Fruit fly (Drosophila melanogaster) whole organism, prepupa: ENCODE measurements around the gene CG10336.

Experiments used
- CG10669 ChIP-seq: fragments of 200-800 bp; sonication (Bioruptor generic); optimal IDR thresholded peaks from 3 replicates; lab custom pipeline; 2018; ENCODE audit warnings: missing biosample characterization, mild to moderate bottlenecking, missing genetic modification characterization, moderate library complexity
- CG11294 ChIP-seq: fragments of 200-800 bp; sonication (Bioruptor generic); IDR thresholded peaks from 2 replicates; pipeline ENCODE4 v1.3.6; 2022; ENCODE audit warnings: missing biosample characterization, missing genetic modification characterization
- CG11762 ChIP-seq: fragments of 200-800 bp; sonication (Bioruptor generic); optimal IDR thresholded peaks from 3 replicates; lab custom pipeline; 2016; ENCODE audit warnings: missing biosample characterization, missing genetic modification characterization; ENCODE audit not compliant: insufficient read depth
- CG15336 ChIP-seq: fragments of 200-800 bp; sonication (Bioruptor generic); IDR thresholded peaks from 2 replicates; pipeline ENCODE4 v1.3.6; 2022; ENCODE audit warnings: missing biosample characterization, missing genetic modification characterization
- CG1621 ChIP-seq: fragments of 200-800 bp; sonication (Bioruptor generic); optimal IDR thresholded peaks from 3 replicates; lab custom pipeline; 2018; ENCODE audit warnings: missing biosample characterization, mild to moderate bottlenecking, missing genetic modification characterization
- CG16779 ChIP-seq: fragments of 200-800 bp; sonication (Bioruptor generic); optimal IDR thresholded peaks from 3 replicates; lab custom pipeline; 2017; ENCODE audit warnings: missing biosample characterization, mild to moderate bottlenecking, missing genetic modification characterization
- CG3032 ChIP-seq: fragments of 200-800 bp; optimal IDR thresholded peaks from 2 replicates; lab custom pipeline; 2019; ENCODE audit warnings: missing biosample characterization, mild to moderate bottlenecking, missing genetic modification characterization, moderate library complexity
- CG34406 ChIP-seq: fragments of 200-800 bp; sonication (Bioruptor generic); optimal IDR thresholded peaks from 3 replicates; lab custom pipeline; 2016; ENCODE audit warnings: missing biosample characterization, missing genetic modification characterization
- CG6163 ChIP-seq: fragments of 200-800 bp; sonication (Bioruptor generic); IDR thresholded peaks from 3 replicates; pipeline ENCODE4 v1.3.6; 2022; ENCODE audit warnings: missing biosample characterization, missing genetic modification characterization
- CG6276 ChIP-seq: fragments of 200-800 bp; sonication (Bioruptor generic); optimal IDR thresholded peaks from 2 replicates; lab custom pipeline; 2017; ENCODE audit warnings: missing biosample characterization, mild to moderate bottlenecking, missing genetic modification characterization
- CG6792 ChIP-seq: fragments of 200-800 bp; sonication (Bioruptor generic); optimal IDR thresholded peaks from 3 replicates; lab custom pipeline; 2016; ENCODE audit warnings: missing biosample characterization, missing genetic modification characterization
- CG6854 ChIP-seq: fragments of 200-800 bp; sonication (Bioruptor generic); optimal IDR thresholded peaks from 2 replicates; lab custom pipeline; 2017; ENCODE audit warnings: missing biosample characterization, mild to moderate bottlenecking, missing genetic modification characterization
- CG8319 ChIP-seq: fragments of 200-800 bp; sonication (Bioruptor generic); optimal IDR thresholded peaks from 3 replicates; lab custom pipeline; 2016; ENCODE audit warnings: missing biosample characterization, missing genetic modification characterization
- CG8632 ChIP-seq: fragments of 200-800 bp; sonication (Bioruptor generic); optimal IDR thresholded peaks from 3 replicates; lab custom pipeline; 2016; ENCODE audit warnings: missing biosample characterization, missing genetic modification characterization
- CG9139 ChIP-seq: fragments of 200-800 bp; sonication (Bioruptor generic); optimal IDR thresholded peaks from 3 replicates; lab custom pipeline; 2017; ENCODE audit warnings: missing biosample characterization, mild to moderate bottlenecking, missing genetic modification characterization
- Eip78C ChIP-seq: fragments of 200-800 bp; sonication (Bioruptor generic); peaks from one replicate; lab custom pipeline; 2016; ENCODE audit warnings: missing biosample characterization, missing genetic modification characterization
- Eip93F ChIP-seq: fragments of 200-800 bp; sonication (Bioruptor generic); optimal IDR thresholded peaks from 2 replicates; lab custom pipeline; 2016; ENCODE audit warnings: missing biosample characterization, mild to moderate bottlenecking, missing genetic modification characterization
- Ets21C ChIP-seq: fragments of 200-800 bp; sonication (Bioruptor generic); optimal IDR thresholded peaks from 3 replicates; lab custom pipeline; 2016; ENCODE audit warnings: missing biosample characterization, missing genetic modification characterization
- Ets96B ChIP-seq: fragments of 200-800 bp; optimal IDR thresholded peaks from 2 replicates; lab custom pipeline; 2019; ENCODE audit warnings: missing biosample characterization, mild to moderate bottlenecking, missing genetic modification characterization, moderate library complexity
- Gug ChIP-seq: fragments of 200-800 bp; sonication (Bioruptor generic); IDR thresholded peaks from 2 replicates; pipeline ENCODE4 v1.3.6; 2022; ENCODE audit warnings: missing biosample characterization, missing genetic modification characterization
- Hr38 ChIP-seq: sonication (Bioruptor generic); optimal IDR thresholded peaks from 2 replicates; lab custom pipeline; 2016; ENCODE audit warnings: missing biosample characterization, missing genetic modification characterization
- Hr39 ChIP-seq: fragments of 200-800 bp; sonication (Bioruptor generic); optimal IDR thresholded peaks from 2 replicates; lab custom pipeline; 2016; ENCODE audit warnings: missing biosample characterization, missing genetic modification characterization
- Lpt ChIP-seq: fragments of 200-800 bp; sonication (Bioruptor generic); optimal IDR thresholded peaks from 3 replicates; lab custom pipeline; 2016; ENCODE audit warnings: missing biosample characterization, missing genetic modification characterization
- Met ChIP-seq: fragments of 200-800 bp; sonication (Bioruptor generic); optimal IDR thresholded peaks from 3 replicates; lab custom pipeline; 2016; ENCODE audit warnings: missing biosample characterization, missing genetic modification characterization
- OdsH ChIP-seq: fragments of 200-800 bp; sonication (Bioruptor generic); optimal IDR thresholded peaks from 3 replicates; lab custom pipeline; 2016; ENCODE audit warnings: missing biosample characterization, missing genetic modification characterization
- Smox ChIP-seq: fragments of 200-800 bp; sonication (Bioruptor generic); optimal IDR thresholded peaks from 3 replicates; lab custom pipeline; 2016; ENCODE audit warnings: missing biosample characterization, missing genetic modification characterization
- Sox102F ChIP-seq: fragments of 200-800 bp; sonication (Bioruptor generic); optimal IDR thresholded peaks from 2 replicates; lab custom pipeline; 2016; ENCODE audit warnings: missing biosample characterization, mild to moderate bottlenecking, missing genetic modification characterization
- achi ChIP-seq: fragments of 200-800 bp; sonication (Bioruptor generic); optimal IDR thresholded peaks from 3 replicates; lab custom pipeline; 2016; ENCODE audit warnings: missing biosample characterization, missing genetic modification characterization
- acj6 ChIP-seq: fragments of 200-800 bp; sonication (Bioruptor generic); optimal IDR thresholded peaks from 3 replicates; lab custom pipeline; 2016; ENCODE audit warnings: missing biosample characterization, missing genetic modification characterization
- cyc ChIP-seq: fragments of 200-800 bp; sonication (Bioruptor generic); optimal IDR thresholded peaks from 3 replicates; lab custom pipeline; 2016; ENCODE audit warnings: missing biosample characterization, missing genetic modification characterization
- dac ChIP-seq: fragments of 200-800 bp; sonication (Bioruptor generic); optimal IDR thresholded peaks from 2 replicates; lab custom pipeline; 2017; ENCODE audit warnings: missing biosample characterization, mild to moderate bottlenecking, missing genetic modification characterization
- dsx ChIP-seq: fragments of 200-800 bp; optimal IDR thresholded peaks from 3 replicates; lab custom pipeline; 2019; ENCODE audit warnings: missing biosample characterization, mild to moderate bottlenecking, missing genetic modification characterization, moderate library complexity; ENCODE audit not compliant: poor library complexity, severe bottlenecking
- eg ChIP-seq: fragments of 200-800 bp; sonication (Bioruptor generic); IDR thresholded peaks from 3 replicates; pipeline ENCODE4 v1.3.6; 2022; ENCODE audit warnings: missing biosample characterization, missing genetic modification characterization
- esn ChIP-seq: fragments of 200-800 bp; sonication (Bioruptor generic); optimal IDR thresholded peaks from 2 replicates; lab custom pipeline; 2016; ENCODE audit warnings: missing biosample characterization, mild to moderate bottlenecking, missing genetic modification characterization, moderate library complexity
- fd59A ChIP-seq: fragments of 200-800 bp; sonication (Bioruptor generic); optimal IDR thresholded peaks from 2 replicates; lab custom pipeline; 2017; ENCODE audit warnings: missing biosample characterization, mild to moderate bottlenecking, missing genetic modification characterization, missing genetic modification reagents
- fd85E ChIP-seq: fragments of 200-800 bp; sonication (Bioruptor generic); optimal IDR thresholded peaks from 3 replicates; lab custom pipeline; 2016; ENCODE audit warnings: missing biosample characterization, missing genetic modification characterization
- fkh ChIP-seq: fragments of 200-800 bp; sonication (Bioruptor generic); optimal IDR thresholded peaks from 3 replicates; lab custom pipeline; 2017; ENCODE audit warnings: missing biosample characterization, mild to moderate bottlenecking, missing genetic modification characterization, moderate library complexity
- lz ChIP-seq: fragments of 200-800 bp; sonication (Bioruptor generic); optimal IDR thresholded peaks from 3 replicates; lab custom pipeline; 2016; ENCODE audit warnings: missing biosample characterization, missing genetic modification characterization
- net ChIP-seq: fragments of 200-800 bp; sonication (Bioruptor generic); optimal IDR thresholded peaks from 3 replicates; lab custom pipeline; 2016; ENCODE audit warnings: missing biosample characterization, missing genetic modification characterization
- pdm3 ChIP-seq: fragments of 200-800 bp; sonication (Bioruptor generic); optimal IDR thresholded peaks from 3 replicates; lab custom pipeline; 2016; ENCODE audit warnings: missing biosample characterization, missing genetic modification characterization
- spab ChIP-seq: fragments of 200-800 bp; sonication (Bioruptor generic); optimal IDR thresholded peaks from 2 replicates; lab custom pipeline; 2017; ENCODE audit warnings: missing biosample characterization, mild to moderate bottlenecking, missing genetic modification characterization, missing genetic modification reagents
- ss ChIP-seq, 2 experiments: fragments of 200-800 bp; sonication (Bioruptor generic); optimal IDR thresholded peaks; 2 replicates in 1 of 2; 3 replicates in 1 of 2; lab custom pipeline; 2017 to 2018; ENCODE audit warnings: mild to moderate bottlenecking in 2 of 2, missing biosample characterization in 2 of 2, missing genetic modification characterization in 2 of 2, moderate library complexity in 1 of 2
- svp ChIP-seq: fragments of 200-800 bp; sonication (Bioruptor generic); peaks from one replicate; lab custom pipeline; 2016; ENCODE audit warnings: missing biosample characterization, missing genetic modification characterization

The CG10336 gene

dm6 chr2L:18695404-18695804 lies 6.1 kb downstream of the CG10336 start, which contains the start of the genes CG10383 and CG10338 (continued):
- TF ChIP-seq esn (GFP tag; lab: Kevin White, UChicago) (peak; percentile 88), CG34406 (peak; percentile 81), acj6 (GFP tag; lab: Kevin White, UChicago) (peak; percentile 89), fd59A (GFP tag; lab: Kevin White, UChicago) (peak; percentile 22), dsx (GFP tag; lab: Kevin White, UChicago) (peak; percentile 37), Sox102F (peak; percentile 85), ss (GFP tag; optimal IDR thresholded peaks at IDR 0.05; lab: Kevin White, UChicago) (peak; percentile 30 to 33), Smox (GFP tag; lab: Kevin White, UChicago) (peak; percentile 90), CG11762 (GFP tag; lab: Kevin White, UChicago) (peak; percentile 51), CG6792 (GFP tag; lab: Kevin White, UChicago) (peak; percentile 86), CG1621 (tag; lab: Kevin White, UChicago) (peak; percentile 61), fd85E (GFP tag; lab: Kevin White, UChicago) (peak; percentile 77), Gug (peak; percentile 86), Hr38 (GFP tag; lab: Kevin White, UChicago) (peak; percentile 74), achi (GFP tag; lab: Kevin White, UChicago) (peak; percentile 89), CG8632 (GFP tag; lab: Kevin White, UChicago) (peak; percentile 77), CG16779 (tag; lab: Kevin White, UChicago) (peak; percentile 47)

- TF ChIP-seq CG34406, result no peak
- peak; percentile 63 for TF ChIP-seq Eip78C (GFP tag; lab: Kevin White, UChicago)
These were observed 9.3 kb downstream of the CG10336 start, which contains the start of gene CG10341 for dm6 chr2L:18698559-18699130. CG10341 (plus strand) TSS chr2L:18698714.

dm6 chr2L:18702721-18703488 lies 13.6 kb downstream of the CG10336 start, which contains the start of the genes CG10376 and CG10343:
CG10376 (minus strand) TSS chr2L:18703105.
CG10343 (plus strand) TSS chr2L:18703473.
- TF ChIP-seq CG11762 (GFP tag; lab: Kevin White, UChicago), result peak; percentile 40
- TF ChIP-seq cyc (GFP tag; lab: Kevin White, UChicago), result peak; percentile 73
- peak; percentile 84 for TF ChIP-seq dsx (GFP tag; lab: Kevin White, UChicago)
- peak; percentile 91 for TF ChIP-seq fkh (GFP tag; lab: Kevin White, UChicago)
- TF ChIP-seq CG1621 (tag; lab: Kevin White, UChicago), result peak; percentile 42
- TF ChIP-seq CG15336 (GFP tag; lab: Robert Waterston, UW), result peak; percentile 77
- TF ChIP-seq CG34406, result peak; percentile 84
- no peak for TF ChIP-seq Met (GFP tag; lab: Kevin White, UChicago)
- TF ChIP-seq lz (GFP tag; lab: Kevin White, UChicago), result peak; percentile 68
- TF ChIP-seq CG6276 (GFP tag; lab: Kevin White, UChicago), result no peak
- peak; percentile 82 for TF ChIP-seq CG8632 (GFP tag; lab: Kevin White, UChicago)
- peak; percentile 84 for TF ChIP-seq CG11294 (GFP tag; lab: Robert Waterston, UW)
- peak; percentile 74 for TF ChIP-seq CG6792 (GFP tag; lab: Kevin White, UChicago)
- TF ChIP-seq Ets96B (tag; lab: Kevin White, UChicago), result peak; percentile 87
- TF ChIP-seq net (GFP tag; lab: Kevin White, UChicago), result peak; percentile 60
- TF ChIP-seq fd85E (GFP tag; lab: Kevin White, UChicago), result no peak
- TF ChIP-seq Hr39, result peak; percentile 75
- TF ChIP-seq CG10669 (GFP tag; lab: Kevin White, UChicago), result peak; percentile 81
- no peak for TF ChIP-seq Smox (GFP tag; lab: Kevin White, UChicago)
- TF ChIP-seq pdm3 (GFP tag; lab: Kevin White, UChicago), result no peak
- TF ChIP-seq spab (GFP tag; lab: Kevin White, UChicago), result no peak
- peak; percentile 76 for TF ChIP-seq CG6163
- peak; percentile 59 for TF ChIP-seq CG8319 (GFP tag; lab: Kevin White, UChicago)
- peak; percentile 81 for TF ChIP-seq svp (GFP tag; lab: Kevin White, UChicago)
- peak; percentile 85 for TF ChIP-seq Gug
- peak; percentile 82 for TF ChIP-seq achi (GFP tag; lab: Kevin White, UChicago)
- TF ChIP-seq Ets21C, result peak; percentile 65
- TF ChIP-seq dac (GFP tag; lab: Kevin White, UChicago), result peak; percentile 73
- TF ChIP-seq Eip93F (GFP tag; lab: Kevin White, UChicago), result no peak
- TF ChIP-seq ss (GFP tag; optimal IDR thresholded peaks at IDR 0.05; lab: Kevin White, UChicago), result peak in 1 of 2 experiments; percentile 83
- no peak for TF ChIP-seq CG9139 (GFP tag; lab: Kevin White, UChicago)
- peak; percentile 75 for TF ChIP-seq Lpt (GFP tag; lab: Kevin White, UChicago)
- TF ChIP-seq OdsH (GFP tag; lab: Kevin White, UChicago), result peak; percentile 89
- peak; percentile 92 for TF ChIP-seq CG3032 (tag; lab: Kevin White, UChicago)
- TF ChIP-seq eg (GFP tag; lab: Robert Waterston, UW), result peak; percentile 82
- TF ChIP-seq CG6854 (GFP tag; lab: Kevin White, UChicago), result peak; percentile 10
- no peak for TF ChIP-seq Sox102F
